Fruit fly (Drosophila melanogaster): ENCODE measurements around the gene CG45413.

DNA sequence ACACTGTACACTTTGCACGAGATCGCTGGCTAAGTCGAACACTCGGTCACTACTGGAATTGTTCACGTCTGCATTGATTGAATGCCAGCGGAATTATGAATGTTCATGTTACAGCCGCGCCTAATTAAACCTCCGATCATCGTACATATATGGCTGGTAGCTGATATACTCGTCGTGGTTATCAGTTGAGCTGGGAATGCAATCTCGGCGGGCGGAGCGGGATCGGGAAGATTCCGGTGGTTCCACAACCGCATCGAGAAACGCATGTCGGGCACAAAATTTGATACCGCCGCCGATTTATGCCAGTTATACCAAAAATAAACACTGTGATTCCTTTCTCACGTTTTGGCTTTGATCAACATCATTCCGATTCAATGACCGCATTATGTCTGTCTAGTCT is 17.0 kb downstream of the CG45413 start, which contains the start of gene Prat2:
- TF ChIP-seq peb (GFP tag; IDR thresholded peaks at IDR 0.05) (no peak), Fer2 (tag; optimal IDR thresholded peaks at IDR 0.05) (no peak)

Data from whole organism, embryonic.